Worm (Caenorhabditis elegans) whole organism, mixed stage, embryonic: ENCODE measurements around the gene C26B9.2.

Source experiments
- M03D4.4 ChIP-seq: sonication (generic microtip); optimal IDR thresholded peaks from 2 replicates; lab custom pipeline; 2017; ENCODE audit warnings: mild to moderate bottlenecking, missing genetic modification characterization, missing compliant biosample characterization
- lsy-2 ChIP-seq: fragments of 150-350 bp; optimal IDR thresholded peaks from 2 replicates; lab custom pipeline; 2014; ENCODE audit warnings: missing biosample characterization, missing genetic modification characterization
- mab-5 ChIP-seq: fragments of 150-350 bp; optimal IDR thresholded peaks from 2 replicates; lab custom pipeline; 2014; ENCODE audit warnings: missing biosample characterization, missing genetic modification characterization
- nhr-12 ChIP-seq: fragments of 150-350 bp; optimal IDR thresholded peaks from 2 replicates; lab custom pipeline; 2014; ENCODE audit warnings: missing biosample characterization, missing genetic modification characterization
- nhr-76 ChIP-seq: sonication (generic microtip); optimal IDR thresholded peaks from 2 replicates; lab custom pipeline; 2017; ENCODE audit warnings: missing biosample characterization, missing genetic modification characterization
- pha-4 ChIP-seq: fragments of 150-350 bp; optimal IDR thresholded peaks from 2 replicates; lab custom pipeline; 2018; ENCODE audit warnings: missing biosample characterization, missing genetic modification reagents, missing genetic modification characterization
- unc-62 ChIP-seq: fragments of 150-350 bp; optimal IDR thresholded peaks from 2 replicates; lab custom pipeline; 2014; ENCODE audit warnings: missing biosample characterization, missing genetic modification reagents, missing genetic modification characterization
- zip-8 ChIP-seq: fragments of 150-350 bp; optimal IDR thresholded peaks from 2 replicates; lab custom pipeline; 2014; ENCODE audit warnings: missing biosample characterization, missing genetic modification characterization

DNA sequence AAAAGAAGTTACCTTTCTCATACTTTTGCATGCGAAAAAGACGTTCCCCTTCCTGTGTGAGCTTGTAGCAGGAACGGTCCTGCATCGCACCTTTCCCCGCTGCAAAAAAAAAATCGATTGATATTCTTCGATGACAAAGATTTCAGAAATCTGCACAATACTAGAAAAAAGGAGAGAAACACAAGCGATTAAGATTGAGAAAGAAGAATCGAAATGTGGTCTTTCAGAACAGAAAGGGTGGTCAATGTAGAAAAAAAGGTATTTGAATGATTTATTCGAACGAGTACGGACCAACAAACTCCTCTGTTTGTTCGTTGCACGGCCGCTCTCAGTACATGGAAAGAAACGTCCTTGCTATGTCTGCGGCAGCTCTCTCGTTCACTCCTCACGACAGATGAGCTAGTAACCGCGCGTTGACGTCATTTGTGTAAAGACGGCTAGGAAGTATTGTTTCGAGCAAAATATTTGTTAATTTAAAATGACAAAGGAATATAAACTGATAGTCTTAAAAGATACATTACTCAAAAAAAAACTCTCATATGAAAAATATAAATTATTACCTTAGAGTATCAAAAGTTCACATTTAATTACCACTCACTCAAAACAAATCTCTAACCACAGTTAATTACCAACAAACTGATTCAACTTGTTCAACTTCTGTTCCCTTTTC, 41.9 kb upstream of the C26B9.2 start, which contains the start of gene ift-81:
- TF ChIP-seq nhr-76 (tag; lab: Kevin White, UChicago) (no peak), pha-4 (tag; lab: Kevin White, UChicago) (no peak), M03D4.4 (tag; lab: Kevin White, UChicago) (no peak), nhr-12 (no peak), unc-62 (GFP tag; lab: Kevin White, UChicago) (no peak), lsy-2 (no peak), mab-5 (tag; lab: Kevin White, UChicago) (no peak), zip-8 (tag; lab: Kevin White, UChicago) (no peak)
